Worm (Caenorhabditis elegans) whole organism, young adult: Measurements from ENCODE around the gene wrm-1.
A peak's percentile ranks its signal among the peaks of the same experiment; 100 is the strongest.

Experiments used
- B0019.2 ChIP-seq: fragments of 200-800 bp; sonication (Bioruptor generic); conservative IDR thresholded peaks from 2 replicates; pipeline ENCODE4 v1.3.6; 2022; ENCODE audit warnings: missing genetic modification reagents, missing genetic modification characterization, missing compliant biosample characterization
- F10E7.11 ChIP-seq: sonication (generic microtip); optimal IDR thresholded peaks from 2 replicates; lab custom pipeline; 2017; ENCODE audit warnings: mild to moderate bottlenecking, missing genetic modification characterization, moderate library complexity, missing compliant biosample characterization
- F33H1.4 ChIP-seq: fragments of 200-800 bp; sonication (Bioruptor generic); IDR thresholded peaks from 2 replicates; pipeline ENCODE4 v1.3.6; 2022; ENCODE audit warnings: missing genetic modification reagents, missing genetic modification characterization, missing compliant biosample characterization
- F37B4.10 ChIP-seq: fragments of 200-800 bp; sonication (Bioruptor generic); IDR thresholded peaks from 2 replicates; pipeline ENCODE4 v1.3.6; 2022; ENCODE audit warnings: missing genetic modification characterization, missing compliant biosample characterization
- F49E8.2 ChIP-seq: sonication (generic microtip); optimal IDR thresholded peaks from 3 replicates; lab custom pipeline; 2017; ENCODE audit warnings: missing genetic modification characterization, mild to moderate bottlenecking, missing compliant biosample characterization, antibody characterized with exemption, moderate library complexity; ENCODE audit not compliant: insufficient read depth
- F52B5.7 ChIP-seq: sonication (generic microtip); optimal IDR thresholded peaks from 2 replicates; lab custom pipeline; 2016; ENCODE audit warnings: mild to moderate bottlenecking, missing genetic modification characterization, missing compliant biosample characterization
- F55B11.4 ChIP-seq: sonication (generic microtip); optimal IDR thresholded peaks from 2 replicates; lab custom pipeline; 2016; ENCODE audit warnings: missing compliant biosample characterization, missing genetic modification characterization, borderline replicate concordance; ENCODE audit not compliant: insufficient read depth
- F57C9.4 ChIP-seq: sonication (generic microtip); optimal IDR thresholded peaks from 2 replicates; lab custom pipeline; 2017; ENCODE audit warnings: mild to moderate bottlenecking, missing genetic modification characterization, missing compliant biosample characterization
- Y56A3A.18 ChIP-seq: fragments of 200-800 bp; sonication (Bioruptor generic); IDR thresholded peaks from 2 replicates; pipeline ENCODE4 v1.3.6; 2022; ENCODE audit warnings: missing genetic modification reagents, missing genetic modification characterization, missing compliant biosample characterization
- Y67H2A.10 ChIP-seq: fragments of 200-800 bp; sonication (Bioruptor generic); conservative IDR thresholded peaks from 2 replicates; pipeline ENCODE4 v1.3.6; 2022; ENCODE audit warnings: missing genetic modification reagents, missing genetic modification characterization, missing compliant biosample characterization
- Y95B8A.8 ChIP-seq: fragments of 200-800 bp; sonication (Bioruptor generic); IDR thresholded peaks from 2 replicates; pipeline ENCODE4 v1.3.6; 2022; ENCODE audit warnings: missing genetic modification reagents, missing genetic modification characterization, missing compliant biosample characterization
- ama-1 ChIP-seq, 3 experiments: fragments of 150-350 bp in 1 of 3; sonication (generic microtip) in 2 of 3; optimal IDR thresholded peaks; 2 replicates each; lab custom pipeline; 2014 to 2018; ENCODE audit warnings: missing biosample characterization in 2 of 3, missing genetic modification characterization in 2 of 3, missing genetic modification reagents in 2 of 3
- atf-7 ChIP-seq: sonication (generic microtip); optimal IDR thresholded peaks from 2 replicates; lab custom pipeline; 2017; ENCODE audit warnings: mild to moderate bottlenecking, missing genetic modification characterization, missing compliant biosample characterization
- attf-5 ChIP-seq: fragments of 200-800 bp; sonication (Bioruptor generic); optimal IDR thresholded peaks from 2 replicates; lab custom pipeline; 2018; ENCODE audit warnings: mild to moderate bottlenecking, missing genetic modification characterization, missing compliant biosample characterization
- attf-6 ChIP-seq: fragments of 200-800 bp; sonication (Bioruptor generic); IDR thresholded peaks from 2 replicates; pipeline ENCODE4 v1.3.6; 2022; ENCODE audit warnings: missing genetic modification reagents, missing genetic modification characterization, missing compliant biosample characterization
- ccch-3 ChIP-seq: fragments of 200-800 bp; sonication (Bioruptor generic); optimal IDR thresholded peaks from 2 replicates; lab custom pipeline; 2018; ENCODE audit warnings: mild to moderate bottlenecking, missing genetic modification characterization, missing compliant biosample characterization
- cebp-2 ChIP-seq: fragments of 200-800 bp; sonication (Bioruptor generic); IDR thresholded peaks from 2 replicates; pipeline ENCODE4 v1.3.6; 2022; ENCODE audit warnings: missing genetic modification characterization, missing compliant biosample characterization
- ceh-100 ChIP-seq: fragments of 200-800 bp; sonication (Bioruptor generic); IDR thresholded peaks from 2 replicates; pipeline ENCODE4 v1.3.6; 2022; ENCODE audit warnings: missing genetic modification reagents, missing genetic modification characterization, missing compliant biosample characterization
- ceh-40 ChIP-seq: fragments of 200-800 bp; sonication (Bioruptor generic); IDR thresholded peaks from 2 replicates; pipeline ENCODE4 v1.3.6; 2022; ENCODE audit warnings: missing genetic modification characterization, missing compliant biosample characterization
- ceh-79 ChIP-seq: sonication (generic microtip); optimal IDR thresholded peaks from 2 replicates; lab custom pipeline; 2017; ENCODE audit warnings: mild to moderate bottlenecking, missing genetic modification characterization, missing compliant biosample characterization
- die-1 ChIP-seq: sonication (generic microtip); optimal IDR thresholded peaks from 2 replicates; lab custom pipeline; 2016; ENCODE audit warnings: missing genotype, mild to moderate bottlenecking, missing genetic modification characterization, missing compliant biosample characterization
- egl-18 ChIP-seq: fragments of 200-800 bp; sonication (Bioruptor generic); IDR thresholded peaks from 2 replicates; pipeline ENCODE4 v1.3.6; 2022; ENCODE audit warnings: missing genetic modification reagents, missing genetic modification characterization, missing compliant biosample characterization
- ekl-4 ChIP-seq: fragments of 200-800 bp; sonication (Bioruptor generic); IDR thresholded peaks from 2 replicates; pipeline ENCODE4 v1.3.6; 2022; ENCODE audit warnings: missing genetic modification reagents, missing genetic modification characterization, missing compliant biosample characterization
- gei-17 ChIP-seq: fragments of 200-800 bp; sonication (Bioruptor generic); optimal IDR thresholded peaks from 2 replicates; lab custom pipeline; 2018; ENCODE audit warnings: mild to moderate bottlenecking, missing genetic modification characterization, missing compliant biosample characterization
- him-1 ChIP-seq: sonication (generic microtip); optimal IDR thresholded peaks from 2 replicates; lab custom pipeline; 2016; ENCODE audit warnings: missing genotype, missing genetic modification reagents, missing genetic modification characterization, missing compliant biosample characterization
- lag-1 ChIP-seq: fragments of 200-800 bp; sonication (Bioruptor generic); IDR thresholded peaks from 2 replicates; pipeline ENCODE4 v1.3.6; 2022; ENCODE audit warnings: missing genetic modification reagents, missing genetic modification characterization, missing compliant biosample characterization
- let-526 ChIP-seq: fragments of 200-800 bp; sonication (Bioruptor generic); IDR thresholded peaks from 2 replicates; pipeline ENCODE4 v1.3.6; 2022; ENCODE audit warnings: missing genetic modification reagents, missing genetic modification characterization, missing compliant biosample characterization
- lin-26 ChIP-seq: fragments of 200-800 bp; sonication (Bioruptor generic); IDR thresholded peaks from 2 replicates; pipeline ENCODE4 v1.3.6; 2022; ENCODE audit warnings: missing genetic modification reagents, missing genetic modification characterization, missing compliant biosample characterization
- lin-40 ChIP-seq: sonication (generic microtip); optimal IDR thresholded peaks from 2 replicates; lab custom pipeline; 2016; ENCODE audit warnings: missing genetic modification characterization, mild to moderate bottlenecking, missing compliant biosample characterization, missing genotype, missing genetic modification reagents
- lin-54 ChIP-seq: fragments of 200-800 bp; sonication (Bioruptor generic); optimal IDR thresholded peaks from 2 replicates; lab custom pipeline; 2018; ENCODE audit warnings: mild to moderate bottlenecking, missing genetic modification characterization, missing compliant biosample characterization
- nfya-2 ChIP-seq: fragments of 200-800 bp; sonication (Bioruptor generic); IDR thresholded peaks from 2 replicates; pipeline ENCODE4 v1.3.6; 2022; ENCODE audit warnings: missing genetic modification reagents, missing genetic modification characterization, missing compliant biosample characterization
- nhr-27 ChIP-seq: fragments of 200-800 bp; sonication (Bioruptor generic); optimal IDR thresholded peaks from 2 replicates; lab custom pipeline; 2018; ENCODE audit warnings: mild to moderate bottlenecking, missing genetic modification characterization, moderate library complexity, missing compliant biosample characterization
- nhr-90 ChIP-seq: sonication (generic microtip); optimal IDR thresholded peaks from 2 replicates; lab custom pipeline; 2016; ENCODE audit warnings: missing genotype, mild to moderate bottlenecking, missing genetic modification characterization, missing compliant biosample characterization
- pha-4 ChIP-seq: fragments of 150-350 bp; sonication (generic microtip); optimal IDR thresholded peaks from 2 replicates; lab custom pipeline; 2014; ENCODE audit warnings: missing biosample characterization, missing genetic modification reagents, missing genetic modification characterization
- rcor-1 ChIP-seq: fragments of 200-800 bp; sonication (Bioruptor generic); IDR thresholded peaks from 2 replicates; pipeline ENCODE4 v1.3.6; 2022; ENCODE audit warnings: missing genetic modification reagents, missing genetic modification characterization, missing compliant biosample characterization
- rec-8 ChIP-seq, 2 experiments: sonication (generic microtip); optimal IDR thresholded peaks; 2 replicates each; lab custom pipeline; 2016; ENCODE audit warnings: mild to moderate bottlenecking in 2 of 2, missing genetic modification characterization in 2 of 2, missing genetic modification reagents in 2 of 2, missing genotype in 2 of 2, missing biosample characterization in 1 of 2, missing compliant biosample characterization in 1 of 2, moderate library complexity in 1 of 2
- rpc-1 ChIP-seq, 2 experiments: fragments of 150-350 bp in 1 of 2; sonication (generic microtip) in 1 of 2; optimal IDR thresholded peaks; 2 replicates each; lab custom pipeline; 2014 to 2018; ENCODE audit warnings: missing biosample characterization in 1 of 2, missing genetic modification characterization in 1 of 2, missing genetic modification reagents in 1 of 2, missing genotype in 1 of 2
- sdz-38 ChIP-seq: sonication (generic microtip); optimal IDR thresholded peaks from 2 replicates; lab custom pipeline; 2016; ENCODE audit warnings: missing genotype, missing genetic modification characterization, missing compliant biosample characterization
- snpc-1.1 ChIP-seq: sonication (generic microtip); optimal IDR thresholded peaks from 2 replicates; lab custom pipeline; 2017; ENCODE audit warnings: missing genetic modification characterization, mild to moderate bottlenecking, missing compliant biosample characterization, antibody characterized with exemption, moderate library complexity, missing genotype, missing genetic modification reagents; ENCODE audit not compliant: insufficient read depth
- snpc-3.4 ChIP-seq: sonication (generic microtip); optimal IDR thresholded peaks from 2 replicates; lab custom pipeline; 2017; ENCODE audit warnings: missing genetic modification characterization, mild to moderate bottlenecking, missing compliant biosample characterization, antibody characterized with exemption, moderate library complexity, missing genotype, missing genetic modification reagents
- snpc-4 ChIP-seq, 5 experiments: fragments of 150-350 bp in 1 of 5; sonication (generic microtip) in 4 of 5; optimal IDR thresholded peaks; 2 replicates each; lab custom pipeline; 2014 to 2018; ENCODE audit warnings: missing genetic modification characterization in 5 of 5, missing biosample characterization in 3 of 5, antibody characterized with exemption in 2 of 5, mild to moderate bottlenecking in 2 of 5, missing compliant biosample characterization in 2 of 5, missing genotype in 2 of 5, moderate library complexity in 2 of 5, missing genetic modification reagents in 1 of 5
- somi-1 ChIP-seq: fragments of 200-800 bp; sonication (Bioruptor generic); optimal IDR thresholded peaks from 2 replicates; lab custom pipeline; 2018; ENCODE audit warnings: mild to moderate bottlenecking, missing genetic modification characterization, missing compliant biosample characterization
- tbp1 ChIP-seq: fragments of 200-800 bp; sonication (Bioruptor generic); optimal IDR thresholded peaks from 2 replicates; lab custom pipeline; 2018; ENCODE audit warnings: mild to moderate bottlenecking, missing genetic modification characterization, missing compliant biosample characterization
- unc-130 ChIP-seq: sonication (generic microtip); optimal IDR thresholded peaks from 2 replicates; lab custom pipeline; 2016; ENCODE audit warnings: missing genetic modification reagents, missing genetic modification characterization, missing compliant biosample characterization
- zim-3 ChIP-seq: sonication (generic microtip); optimal IDR thresholded peaks from 2 replicates; lab custom pipeline; 2017; ENCODE audit warnings: mild to moderate bottlenecking, missing genetic modification characterization, moderate library complexity, missing compliant biosample characterization
- ztf-6 ChIP-seq: fragments of 200-800 bp; sonication (Bioruptor generic); IDR thresholded peaks from 2 replicates; pipeline ENCODE4 v1.3.6; 2022; ENCODE audit warnings: missing genetic modification reagents, missing genetic modification characterization, missing compliant biosample characterization

The wrm-1 gene

DNA sequence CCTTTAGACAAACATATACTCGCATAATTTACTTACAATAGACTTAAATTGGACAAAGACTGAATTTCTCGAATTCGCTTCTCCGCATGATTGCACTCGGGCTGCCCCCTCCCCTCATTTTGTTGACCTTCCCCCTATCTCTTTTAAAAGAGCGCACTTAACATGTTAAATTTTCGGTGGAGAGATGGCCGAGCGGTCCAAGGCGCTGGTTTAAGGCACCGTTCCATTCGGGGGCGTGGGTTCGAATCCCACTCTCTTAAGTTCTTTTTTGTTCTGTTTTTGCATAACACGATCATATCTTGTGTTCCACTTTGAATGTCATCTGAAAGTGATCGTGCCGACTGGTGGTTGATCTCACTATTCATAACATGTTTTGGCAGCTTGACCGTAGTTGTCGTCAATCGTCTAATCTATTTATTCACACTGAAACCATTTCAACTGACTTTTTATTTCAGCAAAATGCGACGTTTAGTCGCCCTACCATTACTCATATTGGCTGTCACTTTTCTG, 47.1 kb downstream of the wrm-1 start, which contains the start of gene cutl-23 (continued):
- TF ChIP-seq ceh-40 (GFP tag; lab: Robert Waterston, UW): no peak
- TF ChIP-seq F49E8.2 (tag; lab: Kevin White, UChicago): no peak
- TF ChIP-seq tbp1 (GFP tag; lab: Kevin White, UChicago): peak; percentile 94
- no peak for TF ChIP-seq F37B4.10
- TF ChIP-seq F55B11.4 (tag; lab: Kevin White, UChicago): no peak
- TF ChIP-seq lin-26 (GFP tag; lab: Robert Waterston, UW): peak; percentile 90
- TF ChIP-seq attf-5: peak; percentile 44
- no peak for TF ChIP-seq ccch-3 (GFP tag; lab: Kevin White, UChicago)
- TF ChIP-seq ceh-100: no peak
- TF ChIP-seq Y56A3A.18 (GFP tag; lab: Robert Waterston, UW): 0 out of 2 replicates have a peak, but pooled peaks have one; percentile 28
- TF ChIP-seq F10E7.11 (tag; lab: Kevin White, UChicago): no peak
- no peak for TF ChIP-seq rcor-1 (GFP tag; lab: Robert Waterston, UW)
- peak; percentile 55 to 71 for TF ChIP-seq rec-8 (tag; optimal IDR thresholded peaks at IDR 0.05; lab: Kevin White, UChicago)
- TF ChIP-seq lin-40 (tag; lab: Kevin White, UChicago): no peak
- TF ChIP-seq nhr-27 (tag; lab: Kevin White, UChicago): no peak
- TF ChIP-seq lin-54 (GFP tag; lab: Kevin White, UChicago): peak; percentile 53
- no peak for TF ChIP-seq somi-1
- TF ChIP-seq pha-4 (tag; lab: Kevin White, UChicago): no peak
- TF ChIP-seq snpc-3.4 (tag; lab: Kevin White, UChicago): peak; percentile 66
- no peak for TF ChIP-seq F52B5.7 (tag; lab: Kevin White, UChicago)
- no peak for TF ChIP-seq sdz-38 (tag; lab: Kevin White, UChicago)
- no peak for TF ChIP-seq Y67H2A.10 (GFP tag; lab: Robert Waterston, UW)
- TF ChIP-seq Y95B8A.8 (GFP tag; lab: Robert Waterston, UW): no peak
- no peak for TF ChIP-seq lag-1 (GFP tag; lab: Robert Waterston, UW)
- peak; percentile 73 for TF ChIP-seq nhr-90 (tag; lab: Kevin White, UChicago)
- peak; percentile 89 for TF ChIP-seq rpc-1 (optimal IDR thresholded peaks at IDR 0.05; lab: Kevin White, UChicago)
- peak; percentile 88 for TF ChIP-seq rpc-1 (tag; optimal IDR thresholded peaks at IDR 0.05; lab: Kevin White, UChicago)
- no peak for TF ChIP-seq ztf-6
- peak; percentile 34 for TF ChIP-seq unc-130
- TF ChIP-seq attf-6 (GFP tag; lab: Robert Waterston, UW): no peak
- peak; percentile 72 for TF ChIP-seq die-1
- no peak for TF ChIP-seq F57C9.4 (tag; lab: Kevin White, UChicago)
- TF ChIP-seq snpc-4 (GFP tag; optimal IDR thresholded peaks at IDR 0.05; lab: Kevin White, UChicago): no peak
- peak in 2 of 4 experiments; percentile 16 to 37 for TF ChIP-seq snpc-4 (tag; optimal IDR thresholded peaks at IDR 0.05; lab: Kevin White, UChicago)
- TF ChIP-seq zim-3: peak; percentile 26
- TF ChIP-seq snpc-1.1 (tag; lab: Kevin White, UChicago): no peak
- TF ChIP-seq him-1 (tag; lab: Kevin White, UChicago): peak; percentile 94
- peak; percentile 66; the same call in 1 of the 2 replicates for TF ChIP-seq ekl-4 (GFP tag; lab: Robert Waterston, UW)
- TF ChIP-seq B0019.2 (GFP tag; lab: Robert Waterston, UW): no peak
- peak; percentile 28; the same call in 1 of the 2 replicates for TF ChIP-seq F33H1.4 (GFP tag; lab: Robert Waterston, UW)
- TF ChIP-seq let-526 (GFP tag; lab: Robert Waterston, UW): no peak
- TF ChIP-seq egl-18 (GFP tag; lab: Robert Waterston, UW): no peak
- no peak for TF ChIP-seq ama-1 (optimal IDR thresholded peaks at IDR 0.05; lab: Kevin White, UChicago)
- peak; percentile 61 to 74 for TF ChIP-seq ama-1 (GFP tag; optimal IDR thresholded peaks at IDR 0.05; lab: Kevin White, UChicago)
- TF ChIP-seq atf-7: peak; percentile 22
- no peak for TF ChIP-seq cebp-2 (GFP tag; lab: Robert Waterston, UW)
- no peak for TF ChIP-seq gei-17 (GFP tag; lab: Kevin White, UChicago)
- no peak for TF ChIP-seq ceh-79 (tag; lab: Kevin White, UChicago)
- TF ChIP-seq nfya-2 (GFP tag; lab: Robert Waterston, UW): no peak
